Worm (Caenorhabditis elegans): Measurements from ENCODE around the gene F46C5.4.

Gene F46C5.4

DNA sequence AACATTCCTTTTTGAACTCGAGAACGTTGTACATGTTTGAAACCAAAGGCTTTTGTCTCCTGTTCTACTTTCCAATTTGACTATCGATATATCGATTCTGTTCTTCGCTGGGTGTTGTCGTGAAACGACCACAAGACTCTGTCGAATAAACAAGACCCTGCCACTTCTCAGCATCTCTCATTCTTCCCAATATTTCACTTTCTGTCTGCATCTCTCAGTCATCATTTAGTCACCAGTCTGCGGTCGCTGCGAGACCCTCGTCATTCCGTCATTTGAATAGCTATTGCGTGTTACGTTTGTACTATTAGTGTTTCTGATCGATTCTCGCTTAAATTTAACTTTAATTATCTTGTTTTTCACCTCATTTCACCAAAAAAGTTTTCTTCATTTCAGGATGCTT is 48.5 kb upstream of the F46C5.4 start (continued):
- TF ChIP-seq lin-35 (GFP tag; optimal IDR thresholded peaks at IDR 0.05) (peak in 1 of 3 experiments; percentile 72), Y67H2A.10 (GFP tag; conservative IDR thresholded peaks at IDR 0.05) (peak; percentile 100), rpc-1 (optimal IDR thresholded peaks at IDR 0.05) (no peak), rpc-1 (tag; optimal IDR thresholded peaks at IDR 0.05) (no peak), Y95B8A.8 (GFP tag; IDR thresholded peaks at IDR 0.05) (0 out of 2 replicates have a peak, but pooled peaks have one; percentile 36), hrde-1 (tag; optimal IDR thresholded peaks at IDR 0.05; ENCODE audit: borderline replicate concordance) (no peak), aptf-2 (GFP tag; conservative IDR thresholded peaks at IDR 0.05) (no peak), rec-8 (tag; optimal IDR thresholded peaks at IDR 0.05) (no peak), B0019.2 (GFP tag; conservative IDR thresholded peaks at IDR 0.05) (no peak), madf-6 (GFP tag; IDR thresholded peaks at IDR 0.05) (no peak), unc-130 (GFP tag; optimal IDR thresholded peaks at IDR 0.05) (no peak), ZK185.1 (tag; optimal IDR thresholded peaks at IDR 0.05; ENCODE audit: poor library complexity, severe bottlenecking) (peak; percentile 78), hlh-26 (GFP tag; conservative IDR thresholded peaks at IDR 0.05) (no peak), let-607 (tag; optimal IDR thresholded peaks at IDR 0.05) (peak; percentile 81), ets-4 (GFP tag; optimal IDR thresholded peaks at IDR 0.05) (peak; percentile 23), F10E7.11 (tag; optimal IDR thresholded peaks at IDR 0.05) (no peak), C17E4.6 (GFP tag; IDR thresholded peaks at IDR 0.05) (peak; percentile 86), pha-4 (tag; optimal IDR thresholded peaks at IDR 0.05) (peak; percentile 98), lin-54 (GFP tag; optimal IDR thresholded peaks at IDR 0.05) (peak; percentile 75), ztf-22 (GFP tag; optimal IDR thresholded peaks at IDR 0.05) (peak; percentile 7), mcd-1 (GFP tag; IDR thresholded peaks at IDR 0.05) (peak; percentile 79), ekl-4 (GFP tag; IDR thresholded peaks at IDR 0.05) (peak; percentile 99), xnd-1 (tag; optimal IDR thresholded peaks at IDR 0.05) (no peak), lin-26 (GFP tag; IDR thresholded peaks at IDR 0.05) (no peak), ztf-28 (GFP tag; IDR thresholded peaks at IDR 0.05) (no peak), rcor-1 (GFP tag; IDR thresholded peaks at IDR 0.05) (peak; percentile 55; the same call in 1 of the 2 replicates), mxl-1 (tag; optimal IDR thresholded peaks at IDR 0.05) (no peak), atf-7 (tag; optimal IDR thresholded peaks at IDR 0.05) (peak; percentile 83), snpc-1.3 (tag; optimal IDR thresholded peaks at IDR 0.05; ENCODE audit: insufficient read depth) (no peak), F39B2.1 (GFP tag; IDR thresholded peaks at IDR 0.05) (no peak), nhr-179 (tag; optimal IDR thresholded peaks at IDR 0.05) (no peak), madf-10 (tag; optimal IDR thresholded peaks at IDR 0.05) (peak; percentile 81), egrh-3 (GFP tag; IDR thresholded peaks at IDR 0.05) (no peak), ceh-79 (tag; optimal IDR thresholded peaks at IDR 0.05) (no peak), D2030.7 (GFP tag; IDR thresholded peaks at IDR 0.05) (no peak), lsl-1 (GFP tag; optimal IDR thresholded peaks at IDR 0.05) (no peak), F33H1.4 (GFP tag; IDR thresholded peaks at IDR 0.05) (peak; percentile 85), lsy-27 (tag; optimal IDR thresholded peaks at IDR 0.05; ENCODE audit: borderline replicate concordance, insufficient read depth) (no peak), nfya-2 (GFP tag; IDR thresholded peaks at IDR 0.05) (no peak), Y79H2A.3 (GFP tag; conservative IDR thresholded peaks at IDR 0.05) (no peak), snpc-3.4 (tag; optimal IDR thresholded peaks at IDR 0.05) (peak; percentile 30), F55B11.4 (tag; optimal IDR thresholded peaks at IDR 0.05; ENCODE audit: borderline replicate concordance, insufficient read depth) (no peak), ama-1 (optimal IDR thresholded peaks at IDR 0.05) (peak; percentile 29), ama-1 (GFP tag; optimal IDR thresholded peaks at IDR 0.05) (no peak), Y53G8AR.9 (GFP tag; conservative IDR thresholded peaks at IDR 0.05) (peak; percentile 66), madf-8 (GFP tag; conservative IDR thresholded peaks at IDR 0.05) (no peak), hmg-20 (GFP tag; IDR thresholded peaks at IDR 0.05) (no peak), nhr-80 (tag; optimal IDR thresholded peaks at IDR 0.05) (peak; percentile 60)

Measured in whole organism, young adult.